Worm (Caenorhabditis elegans): ENCODE results near the gene nck-1.

- TF ChIP-seq ama-1 (optimal IDR thresholded peaks at IDR 0.05) (no peak), pes-1 (GFP tag; IDR thresholded peaks at IDR 0.05) (no peak), flt-1 (GFP tag; IDR thresholded peaks at IDR 0.05) (no peak), tbx-11 (GFP tag; IDR thresholded peaks at IDR 0.05) (no peak), scrt-1 (GFP tag; IDR thresholded peaks at IDR 0.05) (no peak), ceh-36 (tag; optimal IDR thresholded peaks at IDR 0.05) (no peak)
These were observed 2.0 kb downstream of the nck-1 start for ce11 chrX:4151206-4151605.
